Worm (Caenorhabditis elegans) whole organism, L4/young adult: Measurements from ENCODE around the gene fbxa-95.

Experiments
- dao-5 ChIP-seq: sonication (generic microtip); optimal IDR thresholded peaks from 2 replicates; lab custom pipeline; 2016; ENCODE audit warnings: missing genotype, missing genetic modification characterization, moderate library complexity, missing compliant biosample characterization
- him-1 ChIP-seq: sonication (generic microtip); optimal IDR thresholded peaks from 2 replicates; lab custom pipeline; 2016; ENCODE audit warnings: missing genotype, missing genetic modification reagents, missing genetic modification characterization, missing compliant biosample characterization

DNA sequence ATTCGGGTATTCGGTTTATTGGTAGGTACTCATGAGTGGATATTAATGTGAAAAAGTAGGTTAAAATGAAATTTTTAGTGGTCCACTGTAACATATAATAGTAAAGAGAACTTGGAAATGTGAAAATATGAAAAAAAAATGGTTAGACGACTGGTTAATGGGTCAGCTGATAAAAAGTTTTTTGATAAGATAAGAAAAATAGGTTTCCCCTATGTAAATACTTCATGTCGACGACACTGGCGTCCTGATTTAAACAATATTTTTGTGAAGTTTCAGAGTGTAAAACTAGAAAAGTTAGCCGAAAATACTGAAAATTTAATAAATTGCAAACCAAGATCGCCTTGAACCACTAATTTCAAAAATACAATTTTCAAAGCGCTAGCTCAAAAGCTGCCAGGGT, 38.2 kb upstream of the fbxa-95 start, which contains the start of gene F21A3.11:
- TF ChIP-seq him-1 = no peak
- no peak for TF ChIP-seq dao-5
